Worm (Caenorhabditis elegans) whole organism, L2 larva: ENCODE data around the gene T05H4.3.

Source experiments
- ama-1 ChIP-seq: fragments of 150-350 bp; optimal IDR thresholded peaks from 2 replicates; lab custom pipeline; 2018; ENCODE audit warnings: inconsistent platforms
- lin-13 ChIP-seq: fragments of 150-350 bp; optimal IDR thresholded peaks from 2 replicates; lab custom pipeline; 2014; ENCODE audit warnings: missing biosample characterization, missing genetic modification reagents, missing genetic modification characterization
- nhr-11 ChIP-seq: fragments of 150-350 bp; optimal IDR thresholded peaks from 2 replicates; lab custom pipeline; 2014; ENCODE audit warnings: missing biosample characterization, missing genetic modification characterization

DNA sequence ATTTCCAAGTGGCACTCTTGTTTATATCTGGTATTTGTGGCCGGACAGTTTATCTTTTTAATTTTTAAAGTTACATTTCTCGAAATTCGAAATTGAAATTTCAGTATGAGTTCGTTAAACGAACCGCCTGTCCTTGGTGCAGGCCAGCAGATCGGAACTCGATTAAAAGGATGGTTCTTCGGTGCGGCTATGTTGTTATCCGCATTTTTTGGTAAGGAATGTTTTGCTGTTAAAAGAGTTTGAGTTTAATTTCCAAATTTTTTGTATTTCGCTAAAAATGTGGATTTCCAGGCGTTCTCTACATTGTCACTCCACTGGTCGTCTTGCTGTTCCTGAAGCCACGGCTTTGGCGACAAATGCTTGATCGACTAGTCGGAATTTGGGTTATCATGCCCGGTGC is 11.0 kb downstream of the T05H4.3 start, which contains the start of gene acl-9:
- TF ChIP-seq lin-13 (GFP tag; lab: Kevin White, UChicago), result no peak
- no peak for TF ChIP-seq nhr-11 (tag; lab: Kevin White, UChicago)
- TF ChIP-seq ama-1 (lab: Kevin White, UChicago), result no peak
